Fruit fly (Drosophila melanogaster): Measurements from ENCODE around the gene CG17612.

Gene CG17612

DNA sequence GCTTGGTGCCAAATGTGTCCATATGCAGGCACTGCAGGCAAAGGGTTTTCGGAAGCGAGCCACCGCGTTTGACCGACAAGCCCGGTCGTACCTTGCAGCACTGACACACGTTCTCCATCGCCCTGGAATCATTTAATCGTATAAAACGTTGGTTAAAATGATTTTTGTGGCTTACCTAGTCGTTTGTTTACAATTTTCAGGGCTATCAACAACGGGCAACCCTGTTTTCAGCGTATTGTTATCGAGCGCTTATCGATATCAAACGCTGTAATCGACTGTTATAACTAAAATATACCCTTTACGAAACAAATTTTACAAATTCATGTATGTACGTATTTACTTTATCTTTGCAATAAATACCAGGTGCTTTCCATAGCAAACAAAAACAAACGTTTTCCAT is at the start of gene CG17612:
TSS of gene CG17612 (minus strand) at position 214 of the 400 bp plus-strand sequence.
- TF ChIP-seq CG14711 (tag; optimal IDR thresholded peaks at IDR 0.05) (peak; percentile 98), CG33017 (tag; optimal IDR thresholded peaks at IDR 0.05) (no peak)

DNA sequence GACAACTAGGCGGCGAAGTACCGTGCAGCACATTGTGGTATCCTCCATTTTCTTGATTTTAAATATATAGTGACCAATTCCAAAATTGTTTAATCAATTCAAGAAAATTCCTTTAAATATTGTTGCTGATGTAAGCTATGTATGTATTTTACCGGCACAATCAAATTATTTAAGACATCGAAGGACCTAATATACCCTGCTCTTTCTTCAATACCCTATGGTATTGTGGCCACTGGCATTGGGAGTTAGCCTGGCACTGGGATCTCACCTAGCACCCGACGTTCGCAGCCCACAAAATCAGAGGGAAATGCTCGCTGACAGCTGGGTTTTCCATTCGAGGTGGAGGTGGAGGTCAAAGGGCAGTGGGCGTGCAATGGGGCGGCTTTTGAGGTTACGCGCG is 39.6 kb upstream of the CG17612 start:
- TF ChIP-seq CG7045 (GFP tag; optimal IDR thresholded peaks at IDR 0.05): no peak
- no peak for TF ChIP-seq Mnt (GFP tag; optimal IDR thresholded peaks at IDR 0.05)
- no peak for TF ChIP-seq CG11617 (GFP tag; optimal IDR thresholded peaks at IDR 0.05)
- TF ChIP-seq tj (GFP tag; optimal IDR thresholded peaks at IDR 0.05): no peak
- no peak for TF ChIP-seq bab1 (GFP tag; optimal IDR thresholded peaks at IDR 0.05)
- no peak for TF ChIP-seq pad (GFP tag; optimal IDR thresholded peaks at IDR 0.05)
- TF ChIP-seq toe (GFP tag; optimal IDR thresholded peaks at IDR 0.05): no peak
- TF ChIP-seq Hr96 (GFP tag; optimal IDR thresholded peaks at IDR 0.05): no peak

DNA sequence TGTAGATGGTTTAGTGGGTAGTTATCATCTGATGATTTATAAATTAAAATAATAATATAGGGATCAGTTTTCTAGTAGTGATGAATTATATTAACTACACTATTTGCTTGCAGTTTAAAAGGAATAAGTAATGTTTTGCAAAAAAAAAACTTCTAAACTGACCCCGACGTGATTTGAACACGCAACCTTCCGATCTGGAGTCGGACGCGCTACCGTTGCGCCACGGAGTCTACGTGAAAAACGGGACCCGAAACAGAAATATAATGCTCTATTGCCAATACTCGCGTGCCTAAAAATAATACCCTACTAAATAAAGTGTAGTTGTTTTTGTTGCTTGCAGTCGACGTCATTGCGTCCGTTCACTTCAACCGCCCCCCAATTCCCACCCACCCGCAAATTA is 36.3 kb upstream of the CG17612 start:
- TF ChIP-seq CG11617 (GFP tag; optimal IDR thresholded peaks at IDR 0.05) (no peak), CG7045 (GFP tag; optimal IDR thresholded peaks at IDR 0.05) (no peak), CG14711 (tag; optimal IDR thresholded peaks at IDR 0.05) (no peak), Hr96 (GFP tag; optimal IDR thresholded peaks at IDR 0.05) (no peak), bab1 (GFP tag; optimal IDR thresholded peaks at IDR 0.05) (no peak), CG12768 (GFP tag; optimal IDR thresholded peaks at IDR 0.05) (no peak), Crg-1 (GFP tag; optimal IDR thresholded peaks at IDR 0.05) (no peak), Mnt (GFP tag; optimal IDR thresholded peaks at IDR 0.05) (no peak)

DNA sequence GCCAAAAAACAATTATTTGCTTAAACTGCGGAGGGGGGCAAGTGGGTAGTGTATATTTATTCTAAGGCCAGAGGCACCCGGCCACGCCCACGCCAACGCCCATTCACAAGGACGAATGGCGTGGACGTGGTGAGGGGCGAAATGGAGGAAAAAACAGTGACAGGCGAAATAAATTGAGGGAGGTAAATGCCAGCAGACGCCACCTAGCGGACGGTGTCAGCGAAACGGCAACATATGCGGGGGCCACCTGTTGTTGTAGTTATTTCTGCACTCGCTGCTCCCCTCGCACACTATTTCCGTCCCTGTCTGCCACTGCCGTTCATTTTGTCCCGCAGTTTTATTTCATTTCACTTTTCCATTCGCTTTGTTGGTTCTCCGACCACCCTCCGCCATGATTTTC is 35.4 kb upstream of the CG17612 start:
- TF ChIP-seq kay (GFP tag; ENCODE audit: borderline replicate concordance) (peak; percentile 9), cnc (optimal IDR thresholded peaks at IDR 0.05) (no peak)

DNA sequence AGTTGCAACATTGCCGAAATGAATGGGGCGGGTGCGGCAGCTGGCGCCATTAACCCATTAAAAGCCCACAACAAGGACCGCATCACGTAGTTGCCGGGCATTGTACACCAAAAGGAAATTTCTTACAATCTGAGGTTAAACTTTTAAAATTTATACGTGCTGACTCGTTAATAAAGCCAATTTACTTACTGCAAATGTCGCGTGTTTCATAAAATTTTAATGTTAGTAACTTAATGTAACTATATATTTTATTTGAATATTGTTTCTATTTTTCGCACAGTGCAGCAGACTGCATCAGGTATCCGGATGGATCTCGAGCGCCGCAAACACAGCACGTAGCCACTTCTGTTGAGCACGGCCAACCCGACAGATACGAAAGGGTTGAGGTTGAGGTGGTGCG is 34.4 kb upstream of the CG17612 start:
- peak; percentile 13 for TF ChIP-seq CG12768 (GFP tag; optimal IDR thresholded peaks at IDR 0.05)
- TF ChIP-seq CG5204 (GFP tag; optimal IDR thresholded peaks at IDR 0.05): peak; percentile 43
- no peak for TF ChIP-seq CG1620 (GFP tag; optimal IDR thresholded peaks at IDR 0.05)
- TF ChIP-seq Clk (GFP tag; optimal IDR thresholded peaks at IDR 0.05): no peak
- peak; percentile 42 for TF ChIP-seq CG33017 (tag; optimal IDR thresholded peaks at IDR 0.05)
- peak; percentile 36 for TF ChIP-seq CG7045 (GFP tag; optimal IDR thresholded peaks at IDR 0.05)

DNA sequence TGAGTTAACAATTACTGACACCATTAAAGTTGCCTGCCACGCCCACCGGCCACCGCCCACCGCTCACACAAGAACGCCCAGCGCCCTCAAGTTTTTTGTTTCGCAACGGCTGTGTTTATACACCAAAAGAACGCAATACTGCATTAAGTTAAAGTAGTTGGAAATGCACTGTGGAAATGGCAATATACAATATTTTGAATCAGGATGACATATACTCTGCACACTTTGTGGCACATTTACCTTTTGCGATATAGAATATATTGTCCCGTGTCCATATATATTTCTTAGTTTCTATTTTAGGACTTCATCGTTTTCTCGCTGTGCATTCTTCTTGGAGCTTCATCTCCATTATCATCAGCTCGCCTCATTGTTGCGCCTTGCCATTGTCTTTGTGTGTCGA is 33.6 kb upstream of the CG17612 start:
- TF ChIP-seq Hr96 (GFP tag; optimal IDR thresholded peaks at IDR 0.05) (peak; percentile 10), kay (GFP tag; ENCODE audit: borderline replicate concordance) (no peak)

DNA sequence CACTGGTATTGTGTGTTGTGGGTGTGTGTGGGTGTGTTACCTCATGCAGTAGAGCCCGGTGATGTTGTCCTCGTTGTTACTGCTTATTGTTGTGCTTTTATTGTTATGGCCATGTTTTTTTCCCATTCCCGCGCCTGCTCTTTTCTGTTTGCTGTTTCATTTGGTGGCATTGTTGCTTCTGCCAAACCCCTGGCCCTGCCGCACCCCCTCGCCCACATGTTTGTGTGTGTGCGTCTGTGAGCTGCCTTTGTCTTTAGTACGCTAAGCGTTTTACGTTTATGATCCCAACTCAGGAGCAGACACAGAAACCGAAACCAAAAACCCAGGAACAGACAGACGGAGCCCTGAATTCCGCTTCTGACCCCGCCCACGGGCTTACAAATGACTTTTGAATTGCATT is 31.5 kb upstream of the CG17612 start:
- no peak for TF ChIP-seq Mnt (GFP tag; optimal IDR thresholded peaks at IDR 0.05)
- no peak for TF ChIP-seq CG7045 (GFP tag; optimal IDR thresholded peaks at IDR 0.05)
- no peak for TF ChIP-seq bab1 (GFP tag; optimal IDR thresholded peaks at IDR 0.05)
- no peak for TF ChIP-seq Crg-1 (GFP tag; optimal IDR thresholded peaks at IDR 0.05)
- TF ChIP-seq CG7101 (tag; optimal IDR thresholded peaks at IDR 0.05): no peak
- no peak for TF ChIP-seq toe (GFP tag; optimal IDR thresholded peaks at IDR 0.05)
- TF ChIP-seq tj (GFP tag; optimal IDR thresholded peaks at IDR 0.05): no peak
- TF ChIP-seq cnc (optimal IDR thresholded peaks at IDR 0.05): no peak
- no peak for TF ChIP-seq CG5204 (GFP tag; optimal IDR thresholded peaks at IDR 0.05)
- no peak for TF ChIP-seq cic (GFP tag; optimal IDR thresholded peaks at IDR 0.05)
- TF ChIP-seq Clk (GFP tag; optimal IDR thresholded peaks at IDR 0.05): no peak
- TF ChIP-seq CG1620 (GFP tag; optimal IDR thresholded peaks at IDR 0.05): no peak
- TF ChIP-seq kay (GFP tag; ENCODE audit: borderline replicate concordance): no peak
- TF ChIP-seq pad (GFP tag; optimal IDR thresholded peaks at IDR 0.05): no peak

DNA sequence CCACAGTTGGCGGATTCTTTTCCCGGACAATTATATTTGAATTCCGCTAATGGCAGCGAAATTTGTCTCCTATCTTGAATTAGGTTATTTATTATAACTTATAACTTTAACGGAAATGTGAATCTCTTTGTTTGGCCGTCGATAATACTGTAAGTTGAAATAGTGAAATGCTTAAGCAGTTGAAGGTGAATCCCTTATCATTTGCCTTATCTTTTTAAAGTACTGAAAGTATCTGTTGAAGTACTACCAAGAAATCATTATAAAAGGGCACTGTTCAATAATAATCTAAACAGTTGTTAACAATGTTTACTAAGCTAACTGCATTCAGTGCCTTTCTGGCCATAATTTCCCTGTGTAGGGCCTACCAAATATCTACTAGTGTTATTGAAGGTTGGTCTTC is 28.3 kb upstream of the CG17612 start, which contains the start of gene CG43055:
TSS of gene CG43055 (plus strand) at position 301 of the 400 bp plus-strand sequence.
- TF ChIP-seq tj (GFP tag; optimal IDR thresholded peaks at IDR 0.05) (no peak), kay (GFP tag; ENCODE audit: borderline replicate concordance) (no peak), Clk (GFP tag; optimal IDR thresholded peaks at IDR 0.05) (no peak), ovo (GFP tag; optimal IDR thresholded peaks at IDR 0.05) (no peak), CG33017 (tag; optimal IDR thresholded peaks at IDR 0.05) (no peak), CG14711 (tag; optimal IDR thresholded peaks at IDR 0.05) (no peak), CG7101 (tag; optimal IDR thresholded peaks at IDR 0.05) (no peak), CG11617 (GFP tag; optimal IDR thresholded peaks at IDR 0.05) (no peak), Crg-1 (GFP tag; optimal IDR thresholded peaks at IDR 0.05) (no peak), cnc (optimal IDR thresholded peaks at IDR 0.05) (no peak), cic (GFP tag; optimal IDR thresholded peaks at IDR 0.05) (no peak), Hr96 (GFP tag; optimal IDR thresholded peaks at IDR 0.05) (no peak)

Data from whole organism, adult.